Worm (Caenorhabditis elegans) whole organism, L2 larva: ENCODE measurements around the gene C34C12.12.

Experiments used
- F13H6.1 ChIP-seq: sonication (generic microtip); optimal IDR thresholded peaks from 2 replicates; lab custom pipeline; 2016; ENCODE audit warnings: missing genetic modification characterization, missing compliant biosample characterization
- Y55F3AM.14 ChIP-seq: fragments of 200-800 bp; sonication (Bioruptor generic); optimal IDR thresholded peaks from 2 replicates; lab custom pipeline; 2018; ENCODE audit warnings: mild to moderate bottlenecking, missing genetic modification characterization, missing compliant biosample characterization
- alr-1 ChIP-seq: fragments of 150-350 bp; optimal IDR thresholded peaks from 2 replicates; lab custom pipeline; 2014; ENCODE audit warnings: missing biosample characterization, missing genetic modification characterization
- ceh-16 ChIP-seq: fragments of 150-350 bp; optimal IDR thresholded peaks from 2 replicates; lab custom pipeline; 2014; ENCODE audit warnings: missing biosample characterization, missing genetic modification characterization
- dmd-4 ChIP-seq: sonication (generic microtip); optimal IDR thresholded peaks from 2 replicates; lab custom pipeline; 2017; ENCODE audit warnings: missing biosample characterization, missing genetic modification characterization
- lin-11 ChIP-seq: fragments of 150-350 bp; sonication (generic microtip); optimal IDR thresholded peaks from 2 replicates; lab custom pipeline; 2014; ENCODE audit warnings: missing biosample characterization, missing genetic modification characterization, inconsistent platforms, mixed read lengths
- lsy-2 ChIP-seq, 2 experiments: fragments of 150-350 bp in 1 of 2; sonication (generic microtip) in 1 of 2; optimal IDR thresholded peaks; 2 replicates each; lab custom pipeline; 2014 to 2017; ENCODE audit warnings: missing biosample characterization in 2 of 2, missing genetic modification characterization in 2 of 2
- mbf-1 ChIP-seq: sonication (generic microtip); optimal IDR thresholded peaks from 2 replicates; lab custom pipeline; 2017; ENCODE audit warnings: missing biosample characterization, missing genetic modification characterization
- mdl-1 ChIP-seq, 2 experiments: fragments of 150-350 bp in 1 of 2; sonication (generic microtip) in 1 of 2; optimal IDR thresholded peaks; 2 replicates each; lab custom pipeline; 2017; ENCODE audit warnings: missing biosample characterization in 2 of 2, missing genetic modification characterization in 2 of 2
- nhr-10 ChIP-seq: sonication (generic microtip); optimal IDR thresholded peaks from 2 replicates; lab custom pipeline; 2017; ENCODE audit warnings: missing biosample characterization, missing genetic modification characterization
- nhr-11 ChIP-seq: fragments of 150-350 bp; optimal IDR thresholded peaks from 2 replicates; lab custom pipeline; 2014; ENCODE audit warnings: missing biosample characterization, missing genetic modification characterization
- nhr-21 ChIP-seq: fragments of 150-350 bp; optimal IDR thresholded peaks from 2 replicates; lab custom pipeline; 2014; ENCODE audit warnings: missing biosample characterization, missing genetic modification characterization
- nhr-237 ChIP-seq: fragments of 150-350 bp; optimal IDR thresholded peaks from 2 replicates; lab custom pipeline; 2014; ENCODE audit warnings: missing biosample characterization, missing genetic modification characterization
- sem-4 ChIP-seq: fragments of 150-350 bp; optimal IDR thresholded peaks from 2 replicates; lab custom pipeline; 2014; ENCODE audit warnings: missing biosample characterization, missing genetic modification reagents, missing genetic modification characterization
- sma-9 ChIP-seq, 2 experiments: fragments of 150-350 bp in 1 of 2; sonication (generic microtip) in 1 of 2; optimal IDR thresholded peaks; 2 replicates each; lab custom pipeline; 2014 to 2016; ENCODE audit warnings: missing genetic modification characterization in 2 of 2, mild to moderate bottlenecking in 1 of 2, missing biosample characterization in 1 of 2, missing compliant biosample characterization in 1 of 2, missing genetic modification reagents in 1 of 2, moderate library complexity in 1 of 2
- unc-55 ChIP-seq: fragments of 150-350 bp; sonication (generic microtip); optimal IDR thresholded peaks from 3 replicates; lab custom pipeline; 2014; ENCODE audit warnings: missing biosample characterization, missing genetic modification reagents, missing genetic modification characterization
- zag-1 ChIP-seq: fragments of 150-350 bp; optimal IDR thresholded peaks from 2 replicates; lab custom pipeline; 2014; ENCODE audit warnings: missing biosample characterization, missing genetic modification characterization
- ztf-11 ChIP-seq: sonication (generic microtip); optimal IDR thresholded peaks from 2 replicates; lab custom pipeline; 2017; ENCODE audit warnings: missing biosample characterization, missing genetic modification characterization
- ztf-4 ChIP-seq: fragments of 150-350 bp; optimal IDR thresholded peaks from 2 replicates; lab custom pipeline; 2014; ENCODE audit warnings: missing biosample characterization, missing genetic modification characterization

C34C12.12 gene

DNA sequence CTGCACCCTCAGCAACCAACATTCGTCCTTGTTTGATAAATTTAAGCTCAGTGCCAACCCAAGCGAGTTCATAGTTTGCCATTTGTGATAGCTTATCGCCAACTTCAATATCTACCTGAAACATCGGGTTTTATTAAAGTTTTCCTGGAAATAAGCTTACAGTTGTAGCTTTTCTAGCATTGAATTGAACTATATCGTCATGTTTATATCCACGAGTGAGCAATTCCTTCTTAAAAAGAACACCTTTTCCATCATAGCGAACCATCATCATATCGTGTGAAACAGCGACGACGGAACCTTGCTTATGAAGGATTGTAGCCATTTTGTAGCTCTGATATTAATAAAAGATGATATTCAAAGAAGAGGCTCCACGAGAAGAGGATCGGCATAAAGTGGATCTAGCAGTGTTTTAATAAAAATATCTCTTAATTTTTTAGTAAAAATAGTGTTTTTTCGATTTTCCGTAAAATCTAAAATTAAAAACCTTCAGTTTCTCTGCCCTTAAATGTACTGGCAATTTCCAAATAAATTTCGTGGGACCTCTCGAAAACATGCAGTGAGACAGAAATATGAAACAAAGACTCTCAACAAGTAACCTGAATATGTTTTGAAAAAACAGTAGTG, 49.3 kb downstream of the C34C12.12 start, which contains the start of gene M01F1.8:
TSS of gene M01F1.8 (minus strand) at position 335 of the 624 bp plus-strand sequence.
- TF ChIP-seq nhr-10 (no peak), lin-11 (tag; lab: Kevin White, UChicago) (no peak), alr-1 (tag; lab: Kevin White, UChicago) (no peak), nhr-237 (no peak), F13H6.1 (no peak), ztf-11 (tag; lab: Kevin White, UChicago) (no peak)

DNA sequence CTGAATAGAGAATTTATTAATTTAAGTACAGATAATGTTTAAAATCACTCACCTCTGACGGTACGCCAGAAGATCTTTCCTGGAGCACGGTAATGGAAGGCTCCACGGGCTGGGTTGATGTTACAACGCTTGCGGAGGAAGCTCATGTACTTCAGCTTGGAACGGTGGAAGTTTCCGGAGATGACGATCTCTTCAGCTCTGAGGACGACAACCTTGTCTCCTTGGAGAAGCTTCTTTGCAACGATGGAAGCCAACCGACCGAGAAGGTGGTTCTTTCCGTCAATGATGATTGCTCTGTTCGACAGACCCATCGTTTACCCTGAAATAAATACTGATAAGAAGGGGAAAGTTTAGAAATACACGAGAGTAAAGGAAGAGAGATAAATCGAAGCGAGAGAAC, 50.3 kb downstream of the C34C12.12 start, which contains the start of gene rpl-16:
TSS of gene rpl-16 (minus strand) at position 319 of the 400 bp plus-strand sequence.
- TF ChIP-seq nhr-21 (tag; lab: Kevin White, UChicago) (no peak), ceh-16 (tag; lab: Kevin White, UChicago) (no peak), Y55F3AM.14 (no peak), nhr-11 (tag; lab: Kevin White, UChicago) (no peak), sma-9 (GFP tag; optimal IDR thresholded peaks at IDR 0.05; lab: Kevin White, UChicago) (no peak), sma-9 (tag; optimal IDR thresholded peaks at IDR 0.05; lab: Kevin White, UChicago) (no peak), zag-1 (tag; lab: Kevin White, UChicago) (no peak), unc-55 (no peak), alr-1 (tag; lab: Kevin White, UChicago) (no peak), sem-4 (no peak), mdl-1 (tag; optimal IDR thresholded peaks at IDR 0.05; lab: Kevin White, UChicago) (no peak), dmd-4 (no peak), lsy-2 (tag; optimal IDR thresholded peaks at IDR 0.05; lab: Kevin White, UChicago) (no peak), mbf-1 (tag; lab: Kevin White, UChicago) (no peak), ztf-4 (tag; lab: Kevin White, UChicago) (no peak)
